Worm (Caenorhabditis elegans): ENCODE results near the gene srsx-3.

The srsx-3 gene

ce11 chrV:7983381-7984052, 46.5 kb upstream of the srsx-3 start, which contains the start of the genes natb-1 and abhd-12 (continued):
- TF ChIP-seq C04F5.9 (tag; optimal IDR thresholded peaks at IDR 0.05): no peak
- no peak for TF ChIP-seq snpc-4 (tag; optimal IDR thresholded peaks at IDR 0.05)
- TF ChIP-seq ets-5 (GFP tag; IDR thresholded peaks at IDR 0.05): no peak
- no peak for TF ChIP-seq ces-1 (GFP tag; optimal IDR thresholded peaks at IDR 0.05)
- no peak for TF ChIP-seq ztf-4 (tag; optimal IDR thresholded peaks at IDR 0.05)
- peak; percentile 76 for TF ChIP-seq mep-1 (tag; optimal IDR thresholded peaks at IDR 0.05)
- TF ChIP-seq fkh-8 (tag; optimal IDR thresholded peaks at IDR 0.05): no peak
- TF ChIP-seq ceh-82 (tag; optimal IDR thresholded peaks at IDR 0.05): peak in 1 of 3 experiments; percentile 30
- no peak for TF ChIP-seq jun-1 (tag; optimal IDR thresholded peaks at IDR 0.05)
- peak; percentile 20 for TF ChIP-seq rnt-1 (tag; optimal IDR thresholded peaks at IDR 0.05)
- TF ChIP-seq egl-27 (tag; optimal IDR thresholded peaks at IDR 0.05): no peak
- no peak for TF ChIP-seq pqm-1 (tag; optimal IDR thresholded peaks at IDR 0.05)
- TF ChIP-seq pax-3 (tag; optimal IDR thresholded peaks at IDR 0.05): no peak
- no peak for TF ChIP-seq mef-2 (tag; optimal IDR thresholded peaks at IDR 0.05)
- peak; percentile 69 for TF ChIP-seq nhr-85 (tag)
- peak; percentile 54 for TF ChIP-seq nhr-20 (tag; optimal IDR thresholded peaks at IDR 0.05)
- no peak for TF ChIP-seq nhr-12 (tag; optimal IDR thresholded peaks at IDR 0.05)
- no peak for TF ChIP-seq ztf-11 (tag; optimal IDR thresholded peaks at IDR 0.05)
- no peak for TF ChIP-seq nhr-77 (tag; optimal IDR thresholded peaks at IDR 0.05)
- no peak for TF ChIP-seq sptf-1 (tag; optimal IDR thresholded peaks at IDR 0.05)
- TF ChIP-seq unc-130 (tag; optimal IDR thresholded peaks at IDR 0.05): peak; percentile 57
- TF ChIP-seq zag-1 (tag; optimal IDR thresholded peaks at IDR 0.05): no peak
- no peak for TF ChIP-seq Y116A8C.19 (tag; optimal IDR thresholded peaks at IDR 0.05; ENCODE audit: borderline replicate concordance)
- TF ChIP-seq nhr-11 (tag; optimal IDR thresholded peaks at IDR 0.05): no peak
- no peak for TF ChIP-seq fkh-10 (GFP tag; optimal IDR thresholded peaks at IDR 0.05)
- TF ChIP-seq xbp-1 (tag; optimal IDR thresholded peaks at IDR 0.05): peak; percentile 38
- TF ChIP-seq lin-14 (GFP tag; optimal IDR thresholded peaks at IDR 0.05): peak; percentile 55
- TF ChIP-seq hlh-17 (GFP tag; optimal IDR thresholded peaks at IDR 0.05; ENCODE audit: borderline replicate concordance): no peak
- TF ChIP-seq ama-1 (optimal IDR thresholded peaks at IDR 0.05): no peak
- no peak for TF ChIP-seq dsc-1 (tag; optimal IDR thresholded peaks at IDR 0.05)
- no peak for TF ChIP-seq tlp-1 (tag; optimal IDR thresholded peaks at IDR 0.05)
- peak; percentile 92 to 98 for TF ChIP-seq lsy-2 (tag; optimal IDR thresholded peaks at IDR 0.05)
- TF ChIP-seq blmp-1 (tag; optimal IDR thresholded peaks at IDR 0.05): peak; percentile 64
- TF ChIP-seq nhr-71 (tag; optimal IDR thresholded peaks at IDR 0.05): peak; percentile 47
- TF ChIP-seq hpl-2 (GFP tag; optimal IDR thresholded peaks at IDR 0.05): no peak
- TF ChIP-seq ceh-8 (GFP tag; optimal IDR thresholded peaks at IDR 0.05): no peak
- TF ChIP-seq aha-1 (tag; optimal IDR thresholded peaks at IDR 0.05): no peak
- TF ChIP-seq nhr-19 (GFP tag; conservative IDR thresholded peaks at IDR 0.05): no peak
- TF ChIP-seq unc-62 (GFP tag; optimal IDR thresholded peaks at IDR 0.05): no peak
- TF ChIP-seq lin-13 (GFP tag; optimal IDR thresholded peaks at IDR 0.05): no peak
- TF ChIP-seq nhr-28 (tag; optimal IDR thresholded peaks at IDR 0.05): no peak
- TF ChIP-seq unc-30 (tag; optimal IDR thresholded peaks at IDR 0.05): no peak
- TF ChIP-seq vab-15 (tag; optimal IDR thresholded peaks at IDR 0.05): no peak
- peak; percentile 27 for TF ChIP-seq swsn-7 (tag; optimal IDR thresholded peaks at IDR 0.05)
- no peak for TF ChIP-seq egl-13 (tag; optimal IDR thresholded peaks at IDR 0.05)
- TF ChIP-seq fkh-4 (tag; optimal IDR thresholded peaks at IDR 0.05; ENCODE audit: borderline replicate concordance): no peak
- no peak for TF ChIP-seq sup-37 (GFP tag; optimal IDR thresholded peaks at IDR 0.05)
- TF ChIP-seq ceh-88 (GFP tag; IDR thresholded peaks at IDR 0.05): no peak
- no peak for TF ChIP-seq fos-1 (tag; optimal IDR thresholded peaks at IDR 0.05)
